Worm (Caenorhabditis elegans) whole organism, L2 larva: ENCODE data around the gene Y17G9B.4.

Source experiments
- C34F6.9 ChIP-seq: fragments of 150-350 bp; optimal IDR thresholded peaks from 2 replicates; lab custom pipeline; 2014; ENCODE audit warnings: missing biosample characterization, missing genetic modification characterization
- alr-1 ChIP-seq: fragments of 150-350 bp; optimal IDR thresholded peaks from 2 replicates; lab custom pipeline; 2014; ENCODE audit warnings: missing biosample characterization, missing genetic modification characterization
- aly-2 ChIP-seq: fragments of 150-350 bp; optimal IDR thresholded peaks from 2 replicates; lab custom pipeline; 2014; ENCODE audit warnings: missing biosample characterization, missing genetic modification characterization
- blmp-1 ChIP-seq: sonication (generic microtip); optimal IDR thresholded peaks from 2 replicates; lab custom pipeline; 2017; ENCODE audit warnings: missing genetic modification characterization, mild to moderate bottlenecking, missing compliant biosample characterization, antibody characterized with exemption, moderate library complexity; ENCODE audit not compliant: insufficient read depth
- crh-2 ChIP-seq: sonication (generic microtip); optimal IDR thresholded peaks from 2 replicates; lab custom pipeline; 2017; ENCODE audit warnings: missing biosample characterization, missing genetic modification characterization
- gmeb-1 ChIP-seq: fragments of 150-350 bp; optimal IDR thresholded peaks from 2 replicates; lab custom pipeline; 2014; ENCODE audit warnings: missing biosample characterization, missing genetic modification characterization
- lin-13 ChIP-seq: fragments of 150-350 bp; optimal IDR thresholded peaks from 2 replicates; lab custom pipeline; 2014; ENCODE audit warnings: missing biosample characterization, missing genetic modification reagents, missing genetic modification characterization
- lsy-2 ChIP-seq, 2 experiments: fragments of 150-350 bp in 1 of 2; sonication (generic microtip) in 1 of 2; optimal IDR thresholded peaks; 2 replicates each; lab custom pipeline; 2014 to 2017; ENCODE audit warnings: missing biosample characterization in 2 of 2, missing genetic modification characterization in 2 of 2
- nhr-10 ChIP-seq: sonication (generic microtip); optimal IDR thresholded peaks from 2 replicates; lab custom pipeline; 2017; ENCODE audit warnings: missing biosample characterization, missing genetic modification characterization
- nhr-77 ChIP-seq: fragments of 150-350 bp; optimal IDR thresholded peaks from 2 replicates; lab custom pipeline; 2014; ENCODE audit warnings: missing biosample characterization, missing genetic modification characterization
- peb-1 ChIP-seq: fragments of 150-350 bp; optimal IDR thresholded peaks from 2 replicates; lab custom pipeline; 2014; ENCODE audit warnings: missing biosample characterization, missing genetic modification characterization
- sem-4 ChIP-seq: fragments of 150-350 bp; optimal IDR thresholded peaks from 2 replicates; lab custom pipeline; 2014; ENCODE audit warnings: missing biosample characterization, missing genetic modification reagents, missing genetic modification characterization
- sma-3 ChIP-seq: sonication (generic microtip); optimal IDR thresholded peaks from 2 replicates; lab custom pipeline; 2016; ENCODE audit warnings: missing genetic modification reagents, missing genetic modification characterization, missing compliant biosample characterization
- sma-9 ChIP-seq, 2 experiments: fragments of 150-350 bp in 1 of 2; sonication (generic microtip) in 1 of 2; optimal IDR thresholded peaks; 2 replicates each; lab custom pipeline; 2014 to 2016; ENCODE audit warnings: missing genetic modification characterization in 2 of 2, mild to moderate bottlenecking in 1 of 2, missing biosample characterization in 1 of 2, missing compliant biosample characterization in 1 of 2, missing genetic modification reagents in 1 of 2, moderate library complexity in 1 of 2
- unc-55 ChIP-seq: fragments of 150-350 bp; sonication (generic microtip); optimal IDR thresholded peaks from 3 replicates; lab custom pipeline; 2014; ENCODE audit warnings: missing biosample characterization, missing genetic modification reagents, missing genetic modification characterization

The Y17G9B.4 gene

DNA sequence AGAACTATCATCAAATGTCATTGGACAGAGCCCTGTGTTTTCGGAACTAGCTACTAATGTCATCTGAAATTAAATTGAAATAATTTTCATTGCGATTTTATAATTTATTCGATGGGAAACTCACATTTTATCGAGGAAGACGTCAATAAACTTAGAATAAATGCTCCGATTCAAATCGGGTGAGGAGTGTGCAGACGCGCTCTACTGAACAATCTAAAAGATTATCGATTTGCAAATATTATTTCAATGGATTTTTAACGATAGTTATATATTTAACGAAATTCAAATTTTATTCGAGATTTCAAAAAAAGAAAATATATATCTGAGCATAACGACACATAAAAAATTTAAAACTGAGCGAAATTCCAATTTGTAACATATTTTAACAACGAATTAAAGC is 47.2 kb downstream of the Y17G9B.4 start, which contains the start of gene eor-1:
TSS of gene eor-1 (minus strand) at position 65 of the 400 bp plus-strand sequence.
- TF ChIP-seq lsy-2 (tag; optimal IDR thresholded peaks at IDR 0.05; lab: Kevin White, UChicago) (peak; percentile 37 to 80), nhr-10 (tag; lab: Kevin White, UChicago) (no peak), lin-13 (GFP tag; lab: Kevin White, UChicago) (peak; percentile 48), sma-3 (peak; percentile 25), peb-1 (tag; lab: Kevin White, UChicago) (no peak), crh-2 (peak; percentile 11), C34F6.9 (tag; lab: Kevin White, UChicago) (peak; percentile 75), gmeb-1 (tag; lab: Kevin White, UChicago) (peak; percentile 3), nhr-77 (tag; lab: Kevin White, UChicago) (no peak), unc-55 (GFP tag; lab: Kevin White, UChicago) (peak; percentile 72)

DNA sequence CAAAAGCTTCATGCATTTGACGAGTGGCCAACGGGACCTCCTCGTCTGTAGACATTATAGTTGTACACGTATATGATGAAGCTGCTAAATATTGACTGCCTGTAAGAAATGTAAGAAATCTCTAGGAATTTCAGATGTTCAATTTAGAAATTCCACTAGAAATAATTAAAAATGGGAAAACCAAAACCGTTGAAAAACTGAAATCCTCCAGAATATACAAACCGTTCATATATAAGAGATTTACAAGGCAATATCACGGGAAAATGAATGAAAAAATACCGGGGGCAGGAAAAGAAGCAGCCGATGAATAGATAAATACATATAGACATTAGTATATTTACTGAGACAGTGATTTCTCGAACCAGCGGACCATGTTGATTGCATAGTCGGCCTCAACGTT is 50.6 kb downstream of the Y17G9B.4 start, which contains the start of gene dpf-7:
TSS of gene dpf-7 (minus strand) at position 101 of the 400 bp plus-strand sequence.
- TF ChIP-seq blmp-1 (tag; lab: Kevin White, UChicago) = no peak
- no peak for TF ChIP-seq sma-9 (GFP tag; optimal IDR thresholded peaks at IDR 0.05; lab: Kevin White, UChicago)
- TF ChIP-seq sma-9 (tag; optimal IDR thresholded peaks at IDR 0.05; lab: Kevin White, UChicago) = no peak
- no peak for TF ChIP-seq sem-4 (tag; lab: Kevin White, UChicago)
- no peak for TF ChIP-seq aly-2 (tag; lab: Kevin White, UChicago)
- TF ChIP-seq alr-1 = no peak
- TF ChIP-seq, all 48 proteins: peak for 0
